Worm (Caenorhabditis elegans): ENCODE data around the gene F53F4.18.

- no peak for TF ChIP-seq hif-1 (tag; optimal IDR thresholded peaks at IDR 0.05)
- no peak for TF ChIP-seq vab-7 (GFP tag; IDR thresholded peaks at IDR 0.05)
- TF ChIP-seq nhr-237 (tag; optimal IDR thresholded peaks at IDR 0.05) = no peak
- no peak for TF ChIP-seq T26A8.4 (GFP tag; IDR thresholded peaks at IDR 0.05)
- TF ChIP-seq lin-15B (tag; optimal IDR thresholded peaks at IDR 0.05) = no peak
- TF ChIP-seq skn-1 (tag; optimal IDR thresholded peaks at IDR 0.05) = no peak
- TF ChIP-seq nhr-76 (tag; optimal IDR thresholded peaks at IDR 0.05) = no peak
- no peak for TF ChIP-seq F26F4.8 (GFP tag; conservative IDR thresholded peaks at IDR 0.05)
- TF ChIP-seq hmg-1.1 (GFP tag; IDR thresholded peaks at IDR 0.05) = no peak
These were observed 12.5 kb upstream of the F53F4.18 start for ce11 chrV:13577463-13577862.
